Worm (Caenorhabditis elegans): ENCODE data around the gene F18F11.4.

- TF ChIP-seq ama-1 (optimal IDR thresholded peaks at IDR 0.05) (no peak), elt-3 (tag; optimal IDR thresholded peaks at IDR 0.05) (no peak), ceh-82 (tag; optimal IDR thresholded peaks at IDR 0.05) (no peak), nhr-237 (tag; optimal IDR thresholded peaks at IDR 0.05) (no peak), nhr-77 (tag; optimal IDR thresholded peaks at IDR 0.05) (no peak), lsy-2 (tag; optimal IDR thresholded peaks at IDR 0.05) (no peak), mab-5 (tag; optimal IDR thresholded peaks at IDR 0.05) (no peak), lin-39 (tag; optimal IDR thresholded peaks at IDR 0.05) (no peak), fos-1 (tag; optimal IDR thresholded peaks at IDR 0.05) (no peak), Y55F3AM.14 (GFP tag; optimal IDR thresholded peaks at IDR 0.05) (no peak), ztf-11 (tag; optimal IDR thresholded peaks at IDR 0.05) (no peak)
Measured at ce11 chrIV:319654-320053, 11.0 kb upstream of the F18F11.4 start.
